Worm (Caenorhabditis elegans) whole organism, late embryonic: ENCODE data around the gene F48F7.5.

ENCODE experiments used
- K02D7.2 ChIP-seq: sonication (generic microtip); optimal IDR thresholded peaks from 2 replicates; lab custom pipeline; 2017; ENCODE audit warnings: mild to moderate bottlenecking, missing genetic modification characterization, missing compliant biosample characterization
- T23F11.4 ChIP-seq: fragments of 200-800 bp; sonication (Bioruptor generic); optimal IDR thresholded peaks from 2 replicates; lab custom pipeline; 2018; ENCODE audit warnings: mild to moderate bottlenecking, missing genetic modification characterization, missing compliant biosample characterization
- ama-1 ChIP-seq: fragments of 150-350 bp; optimal IDR thresholded peaks from 2 replicates; lab custom pipeline; 2014
- fkh-10 ChIP-seq: fragments of 150-350 bp; optimal IDR thresholded peaks from 2 replicates; lab custom pipeline; 2014; ENCODE audit warnings: missing biosample characterization, missing genetic modification reagents, missing genetic modification characterization
- hlh-30 ChIP-seq: sonication (generic microtip); optimal IDR thresholded peaks from 2 replicates; lab custom pipeline; 2017; ENCODE audit warnings: antibody characterized with exemption, missing genetic modification characterization, missing compliant biosample characterization; ENCODE audit not compliant: insufficient read depth
- hlh-8 ChIP-seq: sonication (generic microtip); optimal IDR thresholded peaks from 2 replicates; lab custom pipeline; 2016; ENCODE audit warnings: missing genotype, missing genetic modification characterization, missing compliant biosample characterization
- mec-3 ChIP-seq: sonication (generic microtip); optimal IDR thresholded peaks from 2 replicates; lab custom pipeline; 2016; ENCODE audit warnings: borderline replicate concordance, missing genetic modification characterization, missing compliant biosample characterization
- rnt-1 ChIP-seq: sonication (generic microtip); optimal IDR thresholded peaks from 2 replicates; lab custom pipeline; 2016; ENCODE audit warnings: missing genetic modification characterization, missing compliant biosample characterization
- tbx-2 ChIP-seq: sonication (generic microtip); optimal IDR thresholded peaks from 2 replicates; lab custom pipeline; 2016; ENCODE audit warnings: missing genetic modification characterization, missing compliant biosample characterization

DNA sequence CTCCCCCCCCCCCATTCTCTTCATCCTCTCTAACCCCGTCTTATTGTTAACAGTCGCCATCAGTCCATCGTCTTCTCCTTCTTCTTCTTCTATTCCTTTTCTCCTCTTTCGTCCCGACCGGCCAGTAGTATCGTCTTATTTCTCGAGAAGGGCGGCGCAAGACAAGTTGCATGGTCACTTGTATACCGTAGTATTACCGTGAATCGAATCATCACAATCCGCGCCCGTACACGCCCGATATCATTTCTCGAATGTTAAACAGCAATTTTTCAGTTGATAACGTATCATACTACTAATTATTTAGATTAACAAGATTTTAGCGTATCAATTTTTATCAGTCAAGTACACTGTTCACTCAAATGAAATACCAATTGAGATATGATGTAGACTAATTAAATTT is 37.5 kb upstream of the F48F7.5 start:
- TF ChIP-seq mec-3 (tag; lab: Kevin White, UChicago) = no peak
- no peak for TF ChIP-seq fkh-10
- no peak for TF ChIP-seq K02D7.2
- TF ChIP-seq T23F11.4 = no peak
- no peak for TF ChIP-seq ama-1 (lab: Kevin White, UChicago)
- no peak for TF ChIP-seq rnt-1 (tag; lab: Kevin White, UChicago)
- TF ChIP-seq tbx-2 = no peak
- no peak for TF ChIP-seq hlh-8 (tag; lab: Kevin White, UChicago)
- TF ChIP-seq hlh-30 (tag; lab: Kevin White, UChicago) = no peak
